Comparison of ENCODE assay signal across 4 fruit fly cellular contexts in the genomic region with DNA sequence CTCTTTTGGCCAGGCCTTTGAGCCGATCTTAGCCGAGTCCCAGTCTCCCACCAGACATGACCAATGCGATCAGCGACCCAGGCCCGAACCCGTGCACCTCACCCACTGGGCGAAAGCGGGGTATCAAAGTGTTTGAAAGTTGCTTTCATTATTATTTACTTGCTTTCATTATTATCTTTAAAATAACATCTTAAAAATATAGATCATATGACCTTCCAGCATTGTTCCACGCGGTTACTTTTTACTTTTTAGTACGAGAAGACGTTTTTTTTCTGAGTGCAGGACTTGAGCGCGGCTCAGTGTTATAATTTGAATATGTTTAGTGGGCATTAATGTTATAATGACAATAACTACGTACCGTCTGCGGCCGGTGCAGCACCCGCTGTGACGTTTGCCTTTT.
TF ChIP-seq lines count a peak whose summit lies in the region.

No protein-coding gene starts in this region.

- TF ChIP-seq CTCF in whole organism, embryonic (GFP tag; optimal IDR thresholded peaks at IDR 0.05; lab: Kevin White, UChicago), result no peak

TF ChIP-seq in whole organism, embryonic, 481 proteins besides CTCF, POLR2A, EP300 and RAD21 (continues in another document):
- TF ChIP-seq CG4424 (GFP tag; optimal IDR thresholded peaks at IDR 0.05; lab: Kevin White, UChicago), result no peak
- TF ChIP-seq CG9727 (GFP tag; optimal IDR thresholded peaks at IDR 0.05; lab: Kevin White, UChicago), result peak; percentile 3
- no peak for TF ChIP-seq ash1 (GFP tag; optimal IDR thresholded peaks at IDR 0.05; lab: Kevin White, UChicago)
- no peak for TF ChIP-seq CG12219 (GFP tag; optimal IDR thresholded peaks at IDR 0.05; lab: Kevin White, UChicago)
- peak; percentile 8 for TF ChIP-seq CG12391 (tag; optimal IDR thresholded peaks at IDR 0.05; lab: Kevin White, UChicago)
- no peak for TF ChIP-seq Ravus (GFP tag; IDR thresholded peaks at IDR 0.05; lab: Robert Waterston, UW)
- no peak for TF ChIP-seq Bteb2 (GFP tag; optimal IDR thresholded peaks at IDR 0.05; lab: Kevin White, UChicago)
- no peak for TF ChIP-seq Deaf1 (tag; optimal IDR thresholded peaks at IDR 0.05; lab: Kevin White, UChicago)
- TF ChIP-seq Drgx (GFP tag; IDR thresholded peaks at IDR 0.05; lab: Robert Waterston, UW), result no peak
- peak; percentile 16 for TF ChIP-seq CG14710 (tag; optimal IDR thresholded peaks at IDR 0.05; lab: Kevin White, UChicago)
- no peak for TF ChIP-seq CG9215 (GFP tag; IDR thresholded peaks at IDR 0.05; lab: Robert Waterston, UW)
- no peak for TF ChIP-seq eve (GFP tag; optimal IDR thresholded peaks at IDR 0.05; lab: Kevin White, UChicago)
- TF ChIP-seq lola (GFP tag; optimal IDR thresholded peaks at IDR 0.05; lab: Kevin White, UChicago), result peak in 1 of 3 experiments; percentile 28
- TF ChIP-seq CG31441 (GFP tag; IDR thresholded peaks at IDR 0.05; lab: Robert Waterston, UW), result 0 out of 2 replicates have a peak, but pooled peaks have one; percentile 26
- peak; percentile 28 for TF ChIP-seq Med (GFP tag; lab: Kevin White, UChicago)
- TF ChIP-seq chif (GFP tag; optimal IDR thresholded peaks at IDR 0.05; lab: Kevin White, UChicago), result no peak
- TF ChIP-seq phol (tag; optimal IDR thresholded peaks at IDR 0.05; lab: Kevin White, UChicago), result peak; percentile 24
- TF ChIP-seq CG15601 (tag; optimal IDR thresholded peaks at IDR 0.05; lab: Kevin White, UChicago), result no peak
- peak; percentile 7 for TF ChIP-seq fd96Cb (tag; optimal IDR thresholded peaks at IDR 0.05; lab: Kevin White, UChicago)
- TF ChIP-seq croc (GFP tag; conservative IDR thresholded peaks at IDR 0.05; lab: Robert Waterston, UW), result peak; percentile 30; the same call in 1 of the 3 replicates
- no peak for TF ChIP-seq HmgZ (tag; optimal IDR thresholded peaks at IDR 0.05; lab: Kevin White, UChicago)
- no peak for TF ChIP-seq gsb (GFP tag; IDR thresholded peaks at IDR 0.05; lab: Robert Waterston, UW)

TF ChIP-seq in whole organism, prepupa, 60 proteins besides CTCF, POLR2A, EP300 and RAD21 (continues in another document):
- TF ChIP-seq Sox14 (GFP tag; optimal IDR thresholded peaks at IDR 0.05; lab: Kevin White, UChicago), result no peak
- TF ChIP-seq salr (GFP tag; optimal IDR thresholded peaks at IDR 0.05; lab: Kevin White, UChicago), result no peak
- TF ChIP-seq CG3032 (tag; optimal IDR thresholded peaks at IDR 0.05; lab: Kevin White, UChicago), result no peak
- no peak for TF ChIP-seq CG6854 (GFP tag; optimal IDR thresholded peaks at IDR 0.05; lab: Kevin White, UChicago)
- peak; percentile 76 for TF ChIP-seq svp (GFP tag; lab: Kevin White, UChicago)
- TF ChIP-seq CG4318 (GFP tag; optimal IDR thresholded peaks at IDR 0.05; lab: Kevin White, UChicago), result no peak
- TF ChIP-seq CG11294 (GFP tag; IDR thresholded peaks at IDR 0.05; lab: Robert Waterston, UW), result no peak
- peak; percentile 11 for TF ChIP-seq CG6792 (GFP tag; optimal IDR thresholded peaks at IDR 0.05; lab: Kevin White, UChicago)
- no peak for TF ChIP-seq CG6276 (GFP tag; optimal IDR thresholded peaks at IDR 0.05; lab: Kevin White, UChicago)
- peak; percentile 34 for TF ChIP-seq Sox102F (GFP tag; optimal IDR thresholded peaks at IDR 0.05; lab: Kevin White, UChicago)
- TF ChIP-seq Smox (GFP tag; optimal IDR thresholded peaks at IDR 0.05; lab: Kevin White, UChicago), result peak; percentile 32
- no peak for TF ChIP-seq fkh (GFP tag; optimal IDR thresholded peaks at IDR 0.05; lab: Kevin White, UChicago)
- no peak for TF ChIP-seq OdsH (GFP tag; optimal IDR thresholded peaks at IDR 0.05; lab: Kevin White, UChicago)
- TF ChIP-seq CG32006 (GFP tag; optimal IDR thresholded peaks at IDR 0.05; lab: Kevin White, UChicago), result no peak
- no peak for TF ChIP-seq ss (GFP tag; optimal IDR thresholded peaks at IDR 0.05; lab: Kevin White, UChicago)
- TF ChIP-seq Hr4 (GFP tag; optimal IDR thresholded peaks at IDR 0.05; lab: Kevin White, UChicago), result no peak
- no peak for TF ChIP-seq Lpt (GFP tag; optimal IDR thresholded peaks at IDR 0.05; lab: Kevin White, UChicago)
- TF ChIP-seq CG10669 (GFP tag; optimal IDR thresholded peaks at IDR 0.05; lab: Kevin White, UChicago), result no peak
- no peak for TF ChIP-seq fd59A (GFP tag; optimal IDR thresholded peaks at IDR 0.05; lab: Kevin White, UChicago)
- no peak for TF ChIP-seq CG15336 (GFP tag; IDR thresholded peaks at IDR 0.05; lab: Robert Waterston, UW)
- no peak for TF ChIP-seq net (GFP tag; optimal IDR thresholded peaks at IDR 0.05; lab: Kevin White, UChicago)
- TF ChIP-seq CG8119 (GFP tag; IDR thresholded peaks at IDR 0.05; lab: Robert Waterston, UW), result no peak
- TF ChIP-seq CG10631 (GFP tag; optimal IDR thresholded peaks at IDR 0.05; lab: Kevin White, UChicago), result no peak
- peak; percentile 40 for TF ChIP-seq esn (GFP tag; optimal IDR thresholded peaks at IDR 0.05; lab: Kevin White, UChicago)

TF ChIP-seq in whole organism, pupa, 21 proteins besides CTCF, POLR2A, EP300 and RAD21:
- no peak for TF ChIP-seq CG15710 (tag; optimal IDR thresholded peaks at IDR 0.05; lab: Kevin White, UChicago)
- peak; percentile 6 for TF ChIP-seq CG8159 (tag; optimal IDR thresholded peaks at IDR 0.05; lab: Kevin White, UChicago)

TF ChIP-seq in whole organism, wandering third instar larva, 38 proteins besides CTCF, POLR2A, EP300 and RAD21:
- TF ChIP-seq brk (GFP tag; optimal IDR thresholded peaks at IDR 0.05; lab: Kevin White, UChicago) (no peak), GATAd (GFP tag; optimal IDR thresholded peaks at IDR 0.05; lab: Kevin White, UChicago) (no peak), jim (GFP tag; optimal IDR thresholded peaks at IDR 0.05; lab: Kevin White, UChicago) (no peak), pan (optimal IDR thresholded peaks at IDR 0.05; lab: Kevin White, UChicago) (no peak), Hr78 (GFP tag; optimal IDR thresholded peaks at IDR 0.05; lab: Kevin White, UChicago) (no peak), Mio (GFP tag; optimal IDR thresholded peaks at IDR 0.05; lab: Kevin White, UChicago) (no peak), ey (GFP tag; optimal IDR thresholded peaks at IDR 0.05; lab: Kevin White, UChicago) (no peak), OdsH (GFP tag; optimal IDR thresholded peaks at IDR 0.05; lab: Kevin White, UChicago) (no peak), Rel (GFP tag; optimal IDR thresholded peaks at IDR 0.05; lab: Kevin White, UChicago) (no peak), Rel (tag; optimal IDR thresholded peaks at IDR 0.05; lab: Kevin White, UChicago) (no peak), br (GFP tag; optimal IDR thresholded peaks at IDR 0.05; lab: Kevin White, UChicago) (no peak), Hr83 (GFP tag; optimal IDR thresholded peaks at IDR 0.05; lab: Kevin White, UChicago; ENCODE audit: poor library complexity, severe bottlenecking) (no peak), dmrt93B (GFP tag; optimal IDR thresholded peaks at IDR 0.05; lab: Kevin White, UChicago) (no peak), HLH106 (tag; optimal IDR thresholded peaks at IDR 0.05; lab: Kevin White, UChicago) (peak; percentile 55), Dfd (GFP tag; optimal IDR thresholded peaks at IDR 0.05; lab: Kevin White, UChicago) (no peak), Myc (optimal IDR thresholded peaks at IDR 0.05; lab: Kevin White, UChicago) (no peak), foxo (GFP tag; optimal IDR thresholded peaks at IDR 0.05; lab: Kevin White, UChicago) (peak in 1 of 2 experiments; percentile 17), Vsx2 (GFP tag; optimal IDR thresholded peaks at IDR 0.05; lab: Kevin White, UChicago; ENCODE audit: partially characterized antibody) (no peak), fru (GFP tag; optimal IDR thresholded peaks at IDR 0.05; lab: Kevin White, UChicago) (peak; percentile 30), Jra (GFP tag; optimal IDR thresholded peaks at IDR 0.05; lab: Kevin White, UChicago) (no peak), h (GFP tag; optimal IDR thresholded peaks at IDR 0.05; lab: Kevin White, UChicago) (peak; percentile 37), Hnf4 (GFP tag; optimal IDR thresholded peaks at IDR 0.05; lab: Kevin White, UChicago) (peak; percentile 12), CG9705 (GFP tag; optimal IDR thresholded peaks at IDR 0.05; lab: Kevin White, UChicago) (no peak), sv (GFP tag; optimal IDR thresholded peaks at IDR 0.05; lab: Kevin White, UChicago) (no peak), sage (GFP tag; optimal IDR thresholded peaks at IDR 0.05; lab: Kevin White, UChicago) (no peak), CrebA (GFP tag; optimal IDR thresholded peaks at IDR 0.05; lab: Kevin White, UChicago; ENCODE audit: borderline replicate concordance) (no peak), Sp1 (GFP tag; optimal IDR thresholded peaks at IDR 0.05; lab: Kevin White, UChicago) (peak; percentile 9)
TF ChIP-seq in whole organism, wandering third instar larva: peak in this region for 6.

Comparison
In these comparisons a context has a peak if more than half of its experiments do, and no peak if none do; other contexts are left out.
1. Of the 7 proteins assayed by ChIP-seq in both whole organism, embryonic and whole organism, prepupa: peak only in whole organism, embryonic: none; only in whole organism, prepupa: Sox102F; in both: none; in neither: 6.